Fruit fly (Drosophila melanogaster): ENCODE results near the gene Rpt3.
A peak's percentile ranks its signal among the peaks of the same experiment; 100 is the strongest.

Rpt3 gene

dm6 chrX:11144575-11144974, 19.7 kb downstream of the Rpt3 start:
- TF ChIP-seq gl (tag; optimal IDR thresholded peaks at IDR 0.05) (no peak), CG8159 (tag; optimal IDR thresholded peaks at IDR 0.05) (no peak), Snoo (tag; optimal IDR thresholded peaks at IDR 0.05) (no peak), Pif1B (GFP tag; optimal IDR thresholded peaks at IDR 0.05) (no peak), CG34367 (tag; optimal IDR thresholded peaks at IDR 0.05) (no peak), EcR (GFP tag; optimal IDR thresholded peaks at IDR 0.05) (no peak), CG12605 (GFP tag; IDR thresholded peaks at IDR 0.05) (no peak), CG32121 (GFP tag; IDR thresholded peaks at IDR 0.05) (no peak), D1 (tag; optimal IDR thresholded peaks at IDR 0.05) (no peak)

DNA sequence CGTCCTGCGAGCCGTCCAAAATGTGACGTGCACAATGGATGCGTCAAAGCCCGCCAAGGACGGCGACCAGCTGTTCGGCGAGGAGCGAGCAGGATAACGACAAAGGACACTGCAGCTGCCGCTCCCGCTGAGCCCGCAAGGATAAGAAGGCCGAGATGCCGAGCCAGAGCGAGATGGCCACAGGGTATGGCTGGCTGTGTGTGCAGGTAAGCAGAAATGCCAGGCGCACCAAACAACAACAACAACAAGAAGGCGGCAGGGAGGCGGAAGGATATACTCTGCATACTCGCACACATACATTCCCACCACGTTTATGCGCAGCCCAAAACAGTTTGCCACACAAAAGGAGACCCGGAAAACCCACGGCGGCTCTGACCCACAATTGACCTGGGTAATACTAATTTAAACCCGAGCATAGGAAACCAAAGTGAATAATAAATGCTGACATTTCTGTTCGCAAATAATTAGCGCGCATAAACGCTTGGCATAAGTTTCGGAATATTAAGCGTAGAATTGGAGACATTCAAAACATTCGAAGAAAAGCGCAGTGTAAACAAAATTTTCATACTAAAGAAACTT, 21.8 kb downstream of the Rpt3 start:
- TF ChIP-seq CG14655 (GFP tag; optimal IDR thresholded peaks at IDR 0.05) (no peak), CG10348 (GFP tag; IDR thresholded peaks at IDR 0.05) (no peak), rn (GFP tag; IDR thresholded peaks at IDR 0.05) (no peak), CG34367 (tag; optimal IDR thresholded peaks at IDR 0.05) (peak; percentile 17), D1 (tag; optimal IDR thresholded peaks at IDR 0.05) (no peak), CG8159 (tag; optimal IDR thresholded peaks at IDR 0.05) (peak; percentile 45), EcR (GFP tag; optimal IDR thresholded peaks at IDR 0.05) (no peak), Pif1B (GFP tag; optimal IDR thresholded peaks at IDR 0.05) (peak; percentile 30), Snoo (tag; optimal IDR thresholded peaks at IDR 0.05) (peak; percentile 15), Pif1A (GFP tag; optimal IDR thresholded peaks at IDR 0.05) (peak; percentile 39), CG32121 (GFP tag; IDR thresholded peaks at IDR 0.05) (no peak), Ets98B (GFP tag; IDR thresholded peaks at IDR 0.05) (peak; percentile 35), CG12605 (GFP tag; IDR thresholded peaks at IDR 0.05) (no peak), CG17806 (tag; optimal IDR thresholded peaks at IDR 0.05) (peak; percentile 29), CG9948 (tag; optimal IDR thresholded peaks at IDR 0.05) (peak; percentile 0), CG15710 (tag; optimal IDR thresholded peaks at IDR 0.05) (peak; percentile 51), CG8301 (tag; optimal IDR thresholded peaks at IDR 0.05) (peak; percentile 20), CG4496 (GFP tag; IDR thresholded peaks at IDR 0.05) (0 out of 3 replicates have a peak, but pooled peaks have one; percentile 38), gl (tag; optimal IDR thresholded peaks at IDR 0.05) (no peak), CG13204 (GFP tag; optimal IDR thresholded peaks at IDR 0.05) (no peak), fd96Ca (GFP tag; IDR thresholded peaks at IDR 0.05) (peak; percentile 68)

DNA sequence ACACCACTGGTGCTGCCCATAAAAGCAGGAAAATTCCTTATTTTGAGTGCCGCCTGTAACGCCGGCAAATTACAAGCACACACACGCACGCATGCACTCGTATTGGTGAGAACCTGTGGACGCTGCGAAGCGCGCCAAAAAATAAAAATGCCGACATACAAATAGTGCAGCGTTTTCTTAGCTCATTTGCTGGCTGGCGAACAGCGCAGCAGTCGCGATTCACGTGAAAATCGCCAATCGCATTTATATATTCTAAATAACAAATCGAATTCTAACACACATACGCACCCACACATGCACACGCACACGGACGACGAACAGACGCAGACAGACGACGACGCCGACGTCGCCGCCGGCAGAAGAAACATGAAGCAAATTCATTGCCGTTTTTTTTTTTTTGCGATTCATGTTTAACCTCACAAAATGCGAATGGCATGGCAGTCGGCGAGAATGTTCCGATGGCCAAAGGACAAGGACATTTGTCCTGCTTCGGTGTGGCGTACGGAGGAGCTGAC, 22.7 kb downstream of the Rpt3 start:
- TF ChIP-seq Ets98B (GFP tag; IDR thresholded peaks at IDR 0.05) (peak; percentile 4; the same call in 1 of the 2 replicates), CG12605 (GFP tag; IDR thresholded peaks at IDR 0.05) (peak; percentile 34; the same call in 1 of the 2 replicates), CG8159 (tag; optimal IDR thresholded peaks at IDR 0.05) (peak; percentile 7), CG32121 (GFP tag; IDR thresholded peaks at IDR 0.05) (no peak)

DNA sequence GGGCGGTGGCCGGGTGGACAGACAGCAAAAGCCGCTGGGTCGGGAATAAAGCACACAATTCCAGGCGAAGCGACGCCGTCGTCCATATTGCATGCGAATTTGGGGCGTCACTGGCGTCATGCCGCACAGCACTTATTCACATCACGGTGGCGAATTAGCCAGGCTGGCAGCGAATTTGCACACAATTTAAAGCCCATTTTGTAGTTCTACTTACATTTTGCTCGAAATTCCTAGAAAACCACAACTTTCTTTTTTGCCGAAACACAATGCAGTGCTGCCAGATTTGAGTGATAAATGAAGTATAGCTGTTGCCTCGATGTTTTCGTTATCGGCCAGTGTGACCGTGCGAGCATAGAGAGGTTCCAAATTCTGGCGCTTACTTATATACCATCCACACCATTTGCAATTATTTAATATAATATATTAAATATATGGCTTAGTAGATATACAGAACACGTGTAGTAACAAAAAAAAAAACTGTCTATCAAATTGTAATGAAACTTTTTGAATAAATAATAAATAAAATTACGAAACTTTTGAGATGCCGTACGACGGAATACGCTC, 23.5 kb downstream of the Rpt3 start, which contains the start of gene Ran:
Gene Ran, minus strand, starts transcription at position 445 of the 564 bp plus-strand sequence.
- TF ChIP-seq Pif1A (GFP tag; optimal IDR thresholded peaks at IDR 0.05) (no peak), CG4496 (GFP tag; IDR thresholded peaks at IDR 0.05) (no peak), CG14655 (GFP tag; optimal IDR thresholded peaks at IDR 0.05) (no peak), Snoo (tag; optimal IDR thresholded peaks at IDR 0.05) (no peak), CG17806 (tag; optimal IDR thresholded peaks at IDR 0.05) (no peak), CG34367 (tag; optimal IDR thresholded peaks at IDR 0.05) (no peak), gl (tag; optimal IDR thresholded peaks at IDR 0.05) (no peak), EcR (GFP tag; optimal IDR thresholded peaks at IDR 0.05) (no peak), CG13204 (GFP tag; optimal IDR thresholded peaks at IDR 0.05) (no peak), CG9948 (tag; optimal IDR thresholded peaks at IDR 0.05) (no peak)

- TF ChIP-seq CG32121 (GFP tag; IDR thresholded peaks at IDR 0.05) = 0 out of 2 replicates have a peak, but pooled peaks have one; percentile 33
- TF ChIP-seq CG10348 (GFP tag; IDR thresholded peaks at IDR 0.05) = no peak
- no peak for TF ChIP-seq rn (GFP tag; IDR thresholded peaks at IDR 0.05)
- no peak for TF ChIP-seq CG34367 (tag; optimal IDR thresholded peaks at IDR 0.05)
- no peak for TF ChIP-seq Pif1B (GFP tag; optimal IDR thresholded peaks at IDR 0.05)
- no peak for TF ChIP-seq CG12605 (GFP tag; IDR thresholded peaks at IDR 0.05)
- peak; percentile 4 for TF ChIP-seq CG8159 (tag; optimal IDR thresholded peaks at IDR 0.05)
- TF ChIP-seq gl (tag; optimal IDR thresholded peaks at IDR 0.05) = no peak
- TF ChIP-seq CG4496 (GFP tag; IDR thresholded peaks at IDR 0.05) = peak; percentile 52; the same call in 1 of the 3 replicates
- TF ChIP-seq fd96Ca (GFP tag; IDR thresholded peaks at IDR 0.05) = 0 out of 3 replicates have a peak, but pooled peaks have one; percentile 37
Observed at dm6 chrX:11149201-11149600, 24.3 kb downstream of the Rpt3 start, which contains the start of gene Lint-1. TSS of gene Lint-1 (plus strand) at chrX:11149323.

- TF ChIP-seq EcR (GFP tag; optimal IDR thresholded peaks at IDR 0.05) (peak; percentile 16), Pif1B (GFP tag; optimal IDR thresholded peaks at IDR 0.05) (no peak)
Observed at dm6 chrX:11153413-11153812, 28.5 kb downstream of the Rpt3 start.

Data from whole organism, pupa.